Worm (Caenorhabditis elegans): ENCODE measurements around the gene srbc-71.
"Not testable (repeated sequence)": the region's sequence is repeated elsewhere in the genome, so short reads cannot be mapped to it uniquely, and the experiment has no call there.

- TF ChIP-seq nhr-12 (tag; optimal IDR thresholded peaks at IDR 0.05); elt-2 (tag; optimal IDR thresholded peaks at IDR 0.05); unc-62 (GFP tag; optimal IDR thresholded peaks at IDR 0.05); egl-5 (tag; optimal IDR thresholded peaks at IDR 0.05); lin-15B (tag; optimal IDR thresholded peaks at IDR 0.05); tbx-2 (tag; optimal IDR thresholded peaks at IDR 0.05): not testable (repeated sequence)
These were observed 28.6 kb downstream of the srbc-71 start, which contains the start of gene cyp-25A6 for ce11 chrIV:4197167-4197566.

Data from whole organism, L3 larva.